Worm (Caenorhabditis elegans) whole organism, late embryonic: ENCODE measurements around the gene Y53C12A.10.

Experiments
- K09A11.1 ChIP-seq: sonication (generic microtip); optimal IDR thresholded peaks from 2 replicates; lab custom pipeline; 2017; ENCODE audit warnings: antibody characterized with exemption, mild to moderate bottlenecking, missing genetic modification characterization, missing compliant biosample characterization; ENCODE audit not compliant: insufficient read depth
- ceh-31 ChIP-seq: sonication (generic microtip); optimal IDR thresholded peaks from 2 replicates; lab custom pipeline; 2016; ENCODE audit warnings: missing genetic modification characterization, missing compliant biosample characterization
- ceh-9 ChIP-seq: sonication (generic microtip); optimal IDR thresholded peaks from 2 replicates; lab custom pipeline; 2016; ENCODE audit warnings: mild to moderate bottlenecking, missing genetic modification characterization, inconsistent platforms, missing compliant biosample characterization
- che-1 ChIP-seq: sonication (generic microtip); optimal IDR thresholded peaks from 2 replicates; lab custom pipeline; 2016; ENCODE audit warnings: mild to moderate bottlenecking, missing genetic modification characterization, missing compliant biosample characterization
- elt-2 ChIP-seq: sonication (generic microtip); optimal IDR thresholded peaks from 2 replicates; lab custom pipeline; 2016; ENCODE audit warnings: missing genetic modification reagents, missing genetic modification characterization, missing compliant biosample characterization
- elt-4 ChIP-seq: sonication (generic microtip); optimal IDR thresholded peaks from 2 replicates; lab custom pipeline; 2016; ENCODE audit warnings: missing genetic modification characterization, missing compliant biosample characterization
- ets-4 ChIP-seq: sonication (generic microtip); optimal IDR thresholded peaks from 2 replicates; lab custom pipeline; 2016; ENCODE audit warnings: missing genetic modification characterization, missing compliant biosample characterization
- hlh-6 ChIP-seq: sonication (generic microtip); optimal IDR thresholded peaks from 2 replicates; lab custom pipeline; 2016; ENCODE audit warnings: missing genotype, missing genetic modification characterization, missing compliant biosample characterization
- nhr-11 ChIP-seq: fragments of 150-350 bp; optimal IDR thresholded peaks from 2 replicates; lab custom pipeline; 2014; ENCODE audit warnings: missing biosample characterization, missing genetic modification characterization
- pha-4 ChIP-seq: fragments of 150-350 bp; optimal IDR thresholded peaks from 2 replicates; lab custom pipeline; 2018; ENCODE audit warnings: missing biosample characterization, missing genetic modification reagents, missing genetic modification characterization
- pqm-1 ChIP-seq: sonication (generic microtip); optimal IDR thresholded peaks from 2 replicates; lab custom pipeline; 2016; ENCODE audit warnings: missing genetic modification characterization, missing compliant biosample characterization
- sdc-2 ChIP-seq: sonication (generic microtip); optimal IDR thresholded peaks from 2 replicates; lab custom pipeline; 2016; ENCODE audit warnings: missing genotype, missing genetic modification characterization, missing compliant biosample characterization
- sox-4 ChIP-seq: sonication (generic microtip); optimal IDR thresholded peaks from 2 replicates; lab custom pipeline; 2017; ENCODE audit warnings: mild to moderate bottlenecking, missing genetic modification characterization, inconsistent platforms, missing compliant biosample characterization
- tbx-7 ChIP-seq: sonication (generic microtip); optimal IDR thresholded peaks from 2 replicates; lab custom pipeline; 2016; ENCODE audit warnings: missing genotype, missing genetic modification characterization, missing compliant biosample characterization

- TF ChIP-seq nhr-11 (tag; lab: Kevin White, UChicago) (no peak), ceh-9 (tag; lab: Kevin White, UChicago) (no peak), tbx-7 (no peak), ceh-31 (no peak), elt-2 (tag; lab: Kevin White, UChicago) (no peak), che-1 (tag; lab: Kevin White, UChicago) (no peak), pqm-1 (no peak), ets-4 (tag; lab: Kevin White, UChicago) (no peak), pha-4 (no peak), elt-4 (tag; lab: Kevin White, UChicago) (no peak), K09A11.1 (tag; lab: Kevin White, UChicago) (no peak), sdc-2 (tag; lab: Kevin White, UChicago) (no peak), sox-4 (tag; lab: Kevin White, UChicago) (no peak), hlh-6 (tag; lab: Kevin White, UChicago) (no peak)
These were observed 30.0 kb downstream of the Y53C12A.10 start, which contains the start of gene arc-1 for ce11 chrII:9674678-9675077.
